Worm (Caenorhabditis elegans) whole organism, L4 larva: ENCODE data around the gene cng-1.

Experiments used
- D1046.2 ChIP-seq: fragments of 200-800 bp; sonication (Bioruptor generic); IDR thresholded peaks from 2 replicates; pipeline ENCODE4 v1.3.6; 2022; ENCODE audit warnings: missing genetic modification characterization, missing compliant biosample characterization
- F10B5.3 ChIP-seq: sonication (generic microtip); optimal IDR thresholded peaks from 2 replicates; lab custom pipeline; 2016; ENCODE audit warnings: mild to moderate bottlenecking, missing genetic modification characterization, missing compliant biosample characterization
- F37D6.2 ChIP-seq: sonication (generic microtip); optimal IDR thresholded peaks from 2 replicates; lab custom pipeline; 2016; ENCODE audit warnings: mild to moderate bottlenecking, missing genetic modification characterization, missing compliant biosample characterization
- T26A8.4 ChIP-seq: fragments of 200-800 bp; sonication (Bioruptor generic); IDR thresholded peaks from 2 replicates; pipeline ENCODE4 v1.3.6; 2022; ENCODE audit warnings: missing genetic modification characterization, missing compliant biosample characterization
- Y105C5A.15 ChIP-seq: fragments of 200-800 bp; sonication (Bioruptor generic); IDR thresholded peaks from 2 replicates; pipeline ENCODE4 v1.3.6; 2022; ENCODE audit warnings: missing genetic modification characterization, missing compliant biosample characterization
- Y48G9A.11 ChIP-seq: fragments of 200-800 bp; sonication (Bioruptor generic); IDR thresholded peaks from 2 replicates; pipeline ENCODE4 v1.3.6; 2022; ENCODE audit warnings: missing genetic modification reagents, missing genetic modification characterization, missing compliant biosample characterization
- aha-1 ChIP-seq: fragments of 150-350 bp; peaks from one replicate; lab custom pipeline; 2014; ENCODE audit warnings: missing biosample characterization, missing genetic modification characterization
- ama-1 ChIP-seq: fragments of 150-350 bp; optimal IDR thresholded peaks from 2 replicates; lab custom pipeline; 2014; ENCODE audit warnings: inconsistent platforms, mixed read lengths
- arid-1 ChIP-seq: fragments of 200-800 bp; sonication (Bioruptor generic); conservative IDR thresholded peaks from 2 replicates; pipeline ENCODE4 v1.3.6; 2022; ENCODE audit warnings: missing genetic modification reagents, missing genetic modification characterization, missing compliant biosample characterization
- ceh-20 ChIP-seq: fragments of 200-800 bp; sonication (Bioruptor generic); IDR thresholded peaks from 2 replicates; pipeline ENCODE4 v1.3.6; 2022; ENCODE audit warnings: missing genetic modification reagents, missing genetic modification characterization, missing compliant biosample characterization
- ceh-62 ChIP-seq: sonication (generic microtip); optimal IDR thresholded peaks from 2 replicates; lab custom pipeline; 2017; ENCODE audit warnings: missing biosample characterization, missing genetic modification characterization
- cey-2 ChIP-seq: sonication (generic microtip); optimal IDR thresholded peaks from 3 replicates; lab custom pipeline; 2017; ENCODE audit warnings: missing genetic modification characterization, mild to moderate bottlenecking, missing compliant biosample characterization, antibody characterized with exemption, borderline replicate concordance; ENCODE audit not compliant: insufficient read depth
- daf-19 ChIP-seq: fragments of 200-800 bp; sonication (Bioruptor generic); conservative IDR thresholded peaks from 2 replicates; pipeline ENCODE4 v1.3.6; 2022; ENCODE audit warnings: missing genetic modification characterization, missing compliant biosample characterization
- daf-8 ChIP-seq: fragments of 200-800 bp; sonication (Bioruptor generic); IDR thresholded peaks from 2 replicates; pipeline ENCODE4 v1.3.6; 2022; ENCODE audit warnings: missing genetic modification characterization, missing compliant biosample characterization
- dmd-6 ChIP-seq: fragments of 200-800 bp; sonication (Bioruptor generic); IDR thresholded peaks from 2 replicates; pipeline ENCODE4 v1.3.6; 2022; ENCODE audit warnings: missing genetic modification reagents, missing genetic modification characterization, missing compliant biosample characterization
- dmd-8 ChIP-seq: fragments of 200-800 bp; sonication (Bioruptor generic); IDR thresholded peaks from 2 replicates; pipeline ENCODE4 v1.3.6; 2022; ENCODE audit warnings: missing genetic modification characterization, missing compliant biosample characterization
- dpl-1 ChIP-seq: fragments of 150-350 bp; optimal IDR thresholded peaks from 2 replicates; lab custom pipeline; 2014; ENCODE audit warnings: missing biosample characterization, missing genetic modification reagents, missing genetic modification characterization
- duxl-1 ChIP-seq: sonication (generic microtip); optimal IDR thresholded peaks from 2 replicates; lab custom pipeline; 2016; ENCODE audit warnings: mild to moderate bottlenecking, missing genetic modification characterization, moderate library complexity, missing compliant biosample characterization; ENCODE audit not compliant: poor library complexity
- dve-1 ChIP-seq: sonication (generic microtip); optimal IDR thresholded peaks from 2 replicates; lab custom pipeline; 2017; ENCODE audit warnings: antibody characterized with exemption, mild to moderate bottlenecking, missing genetic modification characterization, missing compliant biosample characterization; ENCODE audit not compliant: insufficient read depth
- egl-27 ChIP-seq: sonication (generic microtip); optimal IDR thresholded peaks from 3 replicates; lab custom pipeline; 2017; ENCODE audit warnings: missing biosample characterization, missing genetic modification reagents, missing genetic modification characterization
- egl-43 ChIP-seq: fragments of 200-800 bp; sonication (Bioruptor generic); IDR thresholded peaks from 2 replicates; pipeline ENCODE4 v1.3.6; 2022; ENCODE audit warnings: missing genetic modification reagents, missing genetic modification characterization, missing compliant biosample characterization
- fos-1 ChIP-seq: fragments of 150-350 bp; optimal IDR thresholded peaks from 2 replicates; lab custom pipeline; 2014; ENCODE audit warnings: missing biosample characterization, missing genetic modification characterization
- gei-8 ChIP-seq: fragments of 200-800 bp; sonication (Bioruptor generic); optimal IDR thresholded peaks from 2 replicates; lab custom pipeline; 2018; ENCODE audit warnings: mild to moderate bottlenecking, missing genetic modification characterization, missing compliant biosample characterization
- hlh-30 ChIP-seq: sonication (generic microtip); optimal IDR thresholded peaks from 2 replicates; lab custom pipeline; 2017; ENCODE audit warnings: antibody characterized with exemption, mild to moderate bottlenecking, missing genetic modification characterization, missing compliant biosample characterization; ENCODE audit not compliant: insufficient read depth
- jun-1 ChIP-seq: fragments of 150-350 bp; optimal IDR thresholded peaks from 2 replicates; lab custom pipeline; 2014; ENCODE audit warnings: missing biosample characterization, missing genetic modification reagents, missing genetic modification characterization
- lin-15B ChIP-seq: fragments of 150-350 bp; sonication (generic microtip); optimal IDR thresholded peaks from 3 replicates; lab custom pipeline; 2014; ENCODE audit warnings: missing biosample characterization, missing genetic modification characterization
- lin-29 ChIP-seq: fragments of 200-800 bp; sonication (Bioruptor generic); IDR thresholded peaks from 2 replicates; pipeline ENCODE4 v1.3.6; 2022; ENCODE audit warnings: missing genetic modification reagents, missing genetic modification characterization, missing compliant biosample characterization
- lir-3 ChIP-seq: sonication (generic microtip); optimal IDR thresholded peaks from 2 replicates; lab custom pipeline; 2016; ENCODE audit warnings: mild to moderate bottlenecking, missing genetic modification characterization, missing compliant biosample characterization
- mes-2 ChIP-seq: sonication (generic microtip); optimal IDR thresholded peaks from 2 replicates; lab custom pipeline; 2016; ENCODE audit warnings: missing genotype, mild to moderate bottlenecking, missing genetic modification characterization, missing compliant biosample characterization; ENCODE audit not compliant: poor library complexity, severe bottlenecking
- mxl-2 ChIP-seq: fragments of 200-800 bp; sonication (Bioruptor generic); conservative IDR thresholded peaks from 2 replicates; pipeline ENCODE4 v1.3.6; 2022; ENCODE audit warnings: missing genetic modification reagents, missing genetic modification characterization, missing compliant biosample characterization
- nhr-102 ChIP-seq: sonication (generic microtip); optimal IDR thresholded peaks from 2 replicates; lab custom pipeline; 2016; ENCODE audit warnings: mild to moderate bottlenecking, missing genetic modification characterization, moderate library complexity, missing compliant biosample characterization
- nhr-111 ChIP-seq: fragments of 200-800 bp; sonication (Bioruptor generic); optimal IDR thresholded peaks from 2 replicates; lab custom pipeline; 2018; ENCODE audit warnings: mild to moderate bottlenecking, missing genetic modification characterization, missing compliant biosample characterization
- nhr-42 ChIP-seq: fragments of 200-800 bp; sonication (Bioruptor generic); IDR thresholded peaks from 2 replicates; pipeline ENCODE4 v1.3.6; 2022; ENCODE audit warnings: missing genetic modification characterization, missing compliant biosample characterization
- nhr-48 ChIP-seq: sonication (generic microtip); optimal IDR thresholded peaks from 2 replicates; lab custom pipeline; 2016; ENCODE audit warnings: mild to moderate bottlenecking, missing genetic modification characterization, missing compliant biosample characterization
- nhr-6 ChIP-seq: fragments of 150-350 bp; optimal IDR thresholded peaks from 2 replicates; lab custom pipeline; 2014; ENCODE audit warnings: missing biosample characterization, missing genetic modification characterization
- rbr-2 ChIP-seq: sonication (generic microtip); optimal IDR thresholded peaks from 2 replicates; lab custom pipeline; 2016; ENCODE audit warnings: missing genotype, missing genetic modification characterization, missing compliant biosample characterization
- skn-1 ChIP-seq: fragments of 150-350 bp; optimal IDR thresholded peaks from 2 replicates; lab custom pipeline; 2014; ENCODE audit warnings: missing biosample characterization, missing genetic modification characterization
- tra-1 ChIP-seq: fragments of 200-800 bp; sonication (Bioruptor generic); IDR thresholded peaks from 2 replicates; pipeline ENCODE4 v1.3.6; 2022; ENCODE audit warnings: missing genetic modification reagents, missing genetic modification characterization, missing compliant biosample characterization
- vab-7 ChIP-seq: fragments of 200-800 bp; sonication (Bioruptor generic); IDR thresholded peaks from 2 replicates; pipeline ENCODE4 v1.3.6; 2022; ENCODE audit warnings: missing genetic modification reagents, missing genetic modification characterization, missing compliant biosample characterization
- zfp-2 ChIP-seq: sonication (generic microtip); optimal IDR thresholded peaks from 2 replicates; lab custom pipeline; 2016; ENCODE audit warnings: mild to moderate bottlenecking, missing genetic modification characterization, missing compliant biosample characterization
- zfp-3 ChIP-seq: fragments of 200-800 bp; sonication (Bioruptor generic); conservative IDR thresholded peaks from 2 replicates; pipeline ENCODE4 v1.3.6; 2022; ENCODE audit warnings: missing genetic modification reagents, missing genetic modification characterization, missing compliant biosample characterization
- zip-11 ChIP-seq: fragments of 200-800 bp; sonication (Bioruptor generic); IDR thresholded peaks from 2 replicates; pipeline ENCODE4 v1.3.6; 2022; ENCODE audit warnings: missing genetic modification characterization, missing compliant biosample characterization
- zip-2 ChIP-seq: fragments of 150-350 bp; optimal IDR thresholded peaks from 2 replicates; lab custom pipeline; 2014; ENCODE audit warnings: missing biosample characterization, missing genetic modification characterization
- ztf-11 ChIP-seq: fragments of 150-350 bp; optimal IDR thresholded peaks from 2 replicates; lab custom pipeline; 2014; ENCODE audit warnings: missing biosample characterization, missing genetic modification characterization

cng-1 gene

ce11 chrV:15012542-15013301 lies 18.6 kb downstream of the cng-1 start (continued):
- TF ChIP-seq lir-3 (tag; lab: Kevin White, UChicago) (no peak), nhr-102 (tag; lab: Kevin White, UChicago) (no peak), nhr-48 (peak; percentile 40), nhr-111 (GFP tag; lab: Kevin White, UChicago) (no peak), zip-2 (tag; lab: Kevin White, UChicago) (no peak), ceh-20 (no peak), zfp-3 (no peak), lin-15B (tag; lab: Kevin White, UChicago) (no peak), Y105C5A.15 (GFP tag; lab: Robert Waterston, UW) (no peak), ceh-62 (tag; lab: Kevin White, UChicago) (no peak), D1046.2 (GFP tag; lab: Robert Waterston, UW) (no peak), daf-8 (no peak)
- TF ChIP-seq, all 104 proteins: peak for 19

ce11 chrV:15011560-15011959 lies 19.7 kb downstream of the cng-1 start, which contains the start of gene nmr-2:
Gene nmr-2, minus strand, starts transcription at chrV:15011660.
- TF ChIP-seq ama-1 (lab: Kevin White, UChicago) (peak; percentile 42), lin-29 (GFP tag; lab: Robert Waterston, UW) (no peak)

- no peak for TF ChIP-seq ztf-11 (tag; lab: Kevin White, UChicago)
- TF ChIP-seq duxl-1 (tag; lab: Kevin White, UChicago): no peak
- TF ChIP-seq nhr-42 (GFP tag; lab: Robert Waterston, UW): no peak
- TF ChIP-seq Y105C5A.15 (GFP tag; lab: Robert Waterston, UW): no peak
- no peak for TF ChIP-seq cey-2 (tag; lab: Kevin White, UChicago)
- TF ChIP-seq egl-43 (GFP tag; lab: Robert Waterston, UW): no peak
- no peak for TF ChIP-seq vab-7 (GFP tag; lab: Robert Waterston, UW)
- no peak for TF ChIP-seq gei-8 (GFP tag; lab: Kevin White, UChicago)
- no peak for TF ChIP-seq zip-11 (GFP tag; lab: Robert Waterston, UW)
- no peak for TF ChIP-seq skn-1 (tag; lab: Kevin White, UChicago)
- TF ChIP-seq egl-27 (tag; lab: Kevin White, UChicago): no peak
Observed at ce11 chrV:15004800-15005199, 26.5 kb downstream of the cng-1 start, which contains the start of gene hrde-2. Gene hrde-2, plus strand, starts transcription at chrV:15005100.

ce11 chrV:15002184-15002690 lies 29.0 kb downstream of the cng-1 start, which contains the start of the genes fib-1 and mut-15:
Gene fib-1, minus strand, starts transcription at chrV:15002223.
Gene mut-15, plus strand, starts transcription at chrV:15002543.
- peak; percentile 80 for TF ChIP-seq dmd-6 (GFP tag; lab: Robert Waterston, UW)
- peak; percentile 67 for TF ChIP-seq F37D6.2
- peak; percentile 76 for TF ChIP-seq lin-15B (tag; lab: Kevin White, UChicago)
- TF ChIP-seq fos-1 (tag; lab: Kevin White, UChicago): no peak
- TF ChIP-seq lin-29 (GFP tag; lab: Robert Waterston, UW): no peak
- peak; percentile 89 for TF ChIP-seq dve-1 (tag; lab: Kevin White, UChicago)
- TF ChIP-seq T26A8.4 (GFP tag; lab: Robert Waterston, UW): peak; percentile 71; the same call in 1 of the 2 replicates
- 0 out of 2 replicates have a peak, but pooled peaks have one; percentile 55 for TF ChIP-seq arid-1
- TF ChIP-seq hlh-30 (tag; lab: Kevin White, UChicago): peak; percentile 77
- TF ChIP-seq nhr-102 (tag; lab: Kevin White, UChicago): peak; percentile 80
- TF ChIP-seq jun-1 (tag; lab: Kevin White, UChicago): peak; percentile 77
- no peak for TF ChIP-seq dmd-8 (GFP tag; lab: Robert Waterston, UW)
- TF ChIP-seq mes-2: peak; percentile 96
- TF ChIP-seq F10B5.3: no peak
- TF ChIP-seq nhr-6 (tag; lab: Kevin White, UChicago): peak; percentile 95
- TF ChIP-seq nhr-48: peak; percentile 44
- TF ChIP-seq rbr-2 (tag; lab: Kevin White, UChicago): peak; percentile 92
- no peak for TF ChIP-seq mxl-2 (GFP tag; lab: Robert Waterston, UW)
- peak; percentile 24 for TF ChIP-seq aha-1 (tag; lab: Kevin White, UChicago)
- TF ChIP-seq tra-1 (GFP tag; lab: Robert Waterston, UW): peak; percentile 67
- peak; percentile 81 for TF ChIP-seq dpl-1 (GFP tag; lab: Kevin White, UChicago)
- peak; percentile 58; the same call in 1 of the 2 replicates for TF ChIP-seq daf-19 (GFP tag; lab: Robert Waterston, UW)
- TF ChIP-seq zfp-2 (tag; lab: Kevin White, UChicago): peak; percentile 69
- peak; percentile 87 for TF ChIP-seq Y48G9A.11 (GFP tag; lab: Robert Waterston, UW)
